Fruit fly (Drosophila melanogaster) whole organism, embryonic: ENCODE results near the gene CG42571.
A peak's percentile ranks its signal among the peaks of the same experiment; 100 is the strongest.

Experiments used
- Bdp1 ChIP-seq: fragments of 200-800 bp; sonication (Bioruptor generic); optimal IDR thresholded peaks from 3 replicates; lab custom pipeline; 2016; ENCODE audit warnings: missing biosample characterization, missing genetic modification characterization
- CG10321 ChIP-seq: fragments of 200-800 bp; sonication (Bioruptor generic); IDR thresholded peaks from 2 replicates; pipeline ENCODE4 v1.3.6; 2022; ENCODE audit warnings: missing biosample characterization, missing genetic modification characterization
- CG10543 ChIP-seq: fragments of 200-800 bp; sonication (Bioruptor generic); optimal IDR thresholded peaks from 3 replicates; lab custom pipeline; 2017; ENCODE audit warnings: missing biosample characterization, mild to moderate bottlenecking, missing genetic modification characterization, moderate library complexity
- CG10654 ChIP-seq: fragments of 200-800 bp; sonication (Bioruptor generic); optimal IDR thresholded peaks from 2 replicates; lab custom pipeline; 2016; ENCODE audit warnings: missing biosample characterization, missing genetic modification characterization
- CG10959 ChIP-seq: fragments of 200-800 bp; sonication (Bioruptor generic); IDR thresholded peaks from 2 replicates; pipeline ENCODE4 v1.3.6; 2022; ENCODE audit warnings: missing biosample characterization, missing genetic modification characterization
- CG10979 ChIP-seq: fragments of 200-800 bp; sonication (Bioruptor generic); optimal IDR thresholded peaks from 2 replicates; lab custom pipeline; 2018; ENCODE audit warnings: missing biosample characterization, mild to moderate bottlenecking, missing genetic modification characterization, moderate library complexity
- CG11085 ChIP-seq: fragments of 200-800 bp; sonication (Bioruptor generic); IDR thresholded peaks from 2 replicates; pipeline ENCODE4 v1.3.6; 2022; ENCODE audit warnings: missing biosample characterization, missing genetic modification characterization
- CG12219 ChIP-seq: fragments of 200-800 bp; sonication (Bioruptor generic); optimal IDR thresholded peaks from 3 replicates; lab custom pipeline; 2018; ENCODE audit warnings: missing biosample characterization, mild to moderate bottlenecking, missing genetic modification characterization
- CG12744 ChIP-seq: fragments of 200-800 bp; sonication (Bioruptor generic); optimal IDR thresholded peaks from 2 replicates; lab custom pipeline; 2016; ENCODE audit warnings: missing biosample characterization, missing genetic modification characterization
- CG13296 ChIP-seq: fragments of 200-800 bp; sonication (Bioruptor generic); optimal IDR thresholded peaks from 3 replicates; lab custom pipeline; 2018; ENCODE audit warnings: missing biosample characterization, mild to moderate bottlenecking, missing genetic modification characterization
- CG15696 ChIP-seq: fragments of 200-800 bp; sonication (Bioruptor generic); optimal IDR thresholded peaks from 2 replicates; lab custom pipeline; 2019; ENCODE audit warnings: missing biosample characterization, mild to moderate bottlenecking, missing genetic modification characterization, moderate library complexity
- CG1647 ChIP-seq: fragments of 200-800 bp; sonication (Bioruptor generic); optimal IDR thresholded peaks from 3 replicates; lab custom pipeline; 2016; ENCODE audit warnings: missing biosample characterization, missing genetic modification characterization
- CG17361 ChIP-seq: fragments of 200-800 bp; sonication (Bioruptor generic); IDR thresholded peaks from 3 replicates; pipeline ENCODE4 v1.3.6; 2022; ENCODE audit warnings: missing biosample characterization, missing genetic modification characterization
- CG2712 ChIP-seq: fragments of 200-800 bp; optimal IDR thresholded peaks from 3 replicates; lab custom pipeline; 2019; ENCODE audit warnings: missing biosample characterization, mild to moderate bottlenecking, missing genetic modification characterization, moderate library complexity
- CG2875 ChIP-seq: fragments of 200-800 bp; sonication (Bioruptor generic); optimal IDR thresholded peaks from 2 replicates; lab custom pipeline; 2017; ENCODE audit warnings: missing biosample characterization, mild to moderate bottlenecking, missing genetic modification characterization, missing genetic modification reagents
- CG30020 ChIP-seq: fragments of 200-800 bp; optimal IDR thresholded peaks from 2 replicates; lab custom pipeline; 2019; ENCODE audit warnings: missing biosample characterization, mild to moderate bottlenecking, missing genetic modification characterization, moderate library complexity
- CG31441 ChIP-seq: fragments of 200-800 bp; sonication (Bioruptor generic); IDR thresholded peaks from 2 replicates; pipeline ENCODE4 v1.3.6; 2022; ENCODE audit warnings: missing biosample characterization, missing genetic modification characterization
- CG6813 ChIP-seq: fragments of 200-800 bp; sonication (Bioruptor generic); optimal IDR thresholded peaks from 2 replicates; lab custom pipeline; 2017; ENCODE audit warnings: missing biosample characterization, missing genetic modification characterization, mild to moderate bottlenecking, moderate library complexity, missing genetic modification reagents
- CG7928 ChIP-seq: fragments of 200-800 bp; sonication (Bioruptor generic); optimal IDR thresholded peaks from 2 replicates; lab custom pipeline; 2017; ENCODE audit warnings: missing biosample characterization, mild to moderate bottlenecking, missing genetic modification characterization
- CG8388 ChIP-seq: fragments of 200-800 bp; sonication (Bioruptor generic); optimal IDR thresholded peaks from 2 replicates; lab custom pipeline; 2019; ENCODE audit warnings: missing biosample characterization, mild to moderate bottlenecking, missing genetic modification characterization, moderate library complexity
- CG9727 ChIP-seq: fragments of 200-800 bp; sonication (Bioruptor generic); optimal IDR thresholded peaks from 3 replicates; lab custom pipeline; 2017; ENCODE audit warnings: missing biosample characterization, mild to moderate bottlenecking, missing genetic modification characterization
- D19A ChIP-seq: fragments of 200-800 bp; optimal IDR thresholded peaks from 3 replicates; lab custom pipeline; 2019; ENCODE audit warnings: missing biosample characterization, mild to moderate bottlenecking, missing genetic modification characterization, moderate library complexity
- Dll ChIP-seq: fragments of 200-800 bp; sonication (Bioruptor generic); IDR thresholded peaks from 4 replicates; pipeline ENCODE4 v1.3.6; 2022; ENCODE audit warnings: missing biosample characterization, missing genetic modification characterization; ENCODE audit not compliant: partially characterized antibody
- H15 ChIP-seq: fragments of 200-800 bp; sonication (Bioruptor generic); IDR thresholded peaks from 3 replicates; pipeline ENCODE4 v1.3.6; 2022; ENCODE audit warnings: missing biosample characterization, missing genetic modification characterization
- Hr3 ChIP-seq: fragments of 200-800 bp; sonication (Bioruptor generic); optimal IDR thresholded peaks from 3 replicates; lab custom pipeline; 2016; ENCODE audit warnings: missing biosample characterization, missing genetic modification characterization
- Mad ChIP-seq: fragments of 200-800 bp; sonication (Bioruptor generic); optimal IDR thresholded peaks from 2 replicates; lab custom pipeline; 2016; ENCODE audit warnings: missing biosample characterization, missing genetic modification characterization
- Nf-YA ChIP-seq: fragments of 200-800 bp; sonication (Bioruptor generic); IDR thresholded peaks from 2 replicates; pipeline ENCODE4 v1.3.6; 2022; ENCODE audit warnings: missing biosample characterization, missing genetic modification characterization
- Scr ChIP-seq: fragments of 200-800 bp; sonication (Bioruptor generic); IDR thresholded peaks from 2 replicates; pipeline ENCODE4 v1.3.6; 2022; ENCODE audit warnings: missing biosample characterization, missing genetic modification characterization; ENCODE audit not compliant: partially characterized antibody
- Trl ChIP-seq, 3 experiments: fragments of >200 bp in 2 of 3; fragments of 200-800 bp in 1 of 3; sonication (Bioruptor generic) in 1 of 3; optimal IDR thresholded peaks; 2 replicates in 1 of 3; 3 replicates in 2 of 3; lab custom pipeline; 2016 to 2017; ENCODE audit warnings: missing biosample characterization in 1 of 3, missing genetic modification characterization in 1 of 3
- ac ChIP-seq: fragments of 200-800 bp; sonication (Bioruptor generic); optimal IDR thresholded peaks from 3 replicates; lab custom pipeline; 2017; ENCODE audit warnings: missing biosample characterization, mild to moderate bottlenecking, missing genetic modification characterization
- aop ChIP-seq: fragments of 200-800 bp; sonication (Bioruptor generic); IDR thresholded peaks from 2 replicates; pipeline ENCODE4 v1.3.6; 2022; ENCODE audit warnings: missing biosample characterization, missing genetic modification characterization
- ase ChIP-seq: fragments of 200-800 bp; sonication (Bioruptor generic); IDR thresholded peaks from 3 replicates; pipeline ENCODE4 v1.3.6; 2022; ENCODE audit warnings: missing biosample characterization, missing genetic modification characterization
- bsh ChIP-seq, 2 experiments: fragments of 200-800 bp; sonication (Bioruptor generic); optimal IDR thresholded peaks; 2 replicates each; lab custom pipeline; 2017 to 2018; ENCODE audit warnings: mild to moderate bottlenecking in 2 of 2, missing biosample characterization in 2 of 2, missing genetic modification characterization in 2 of 2, moderate library complexity in 1 of 2
- cg ChIP-seq: fragments of 200-800 bp; sonication (Bioruptor generic); optimal IDR thresholded peaks from 3 replicates; lab custom pipeline; 2019; ENCODE audit warnings: missing biosample characterization, mild to moderate bottlenecking, missing genetic modification characterization, moderate library complexity
- dmrt11E ChIP-seq: fragments of 200-800 bp; sonication (Bioruptor generic); optimal IDR thresholded peaks from 3 replicates; lab custom pipeline; 2018; ENCODE audit warnings: missing biosample characterization, mild to moderate bottlenecking, missing genetic modification characterization, moderate library complexity
- dpn ChIP-seq, 2 experiments: fragments of 200-800 bp; sonication (Bioruptor generic); optimal IDR thresholded peaks; 3 replicates each; lab custom pipeline; 2016; ENCODE audit warnings: missing biosample characterization in 2 of 2, missing genetic modification characterization in 2 of 2
- gsb-n ChIP-seq: fragments of 200-800 bp; sonication (Bioruptor generic); optimal IDR thresholded peaks from 3 replicates; lab custom pipeline; 2018; ENCODE audit warnings: missing biosample characterization, mild to moderate bottlenecking, missing genetic modification characterization
- kah ChIP-seq: fragments of 200-800 bp; sonication (Bioruptor generic); optimal IDR thresholded peaks from 2 replicates; lab custom pipeline; 2018; ENCODE audit warnings: missing biosample characterization, mild to moderate bottlenecking, missing genetic modification characterization
- lola ChIP-seq, 3 experiments: fragments of >200 bp in 2 of 3; fragments of 200-800 bp in 1 of 3; sonication (Bioruptor generic) in 1 of 3; optimal IDR thresholded peaks; 2 replicates each; lab custom pipeline; 2017 to 2019; ENCODE audit warnings: missing biosample characterization in 3 of 3, missing genetic modification characterization in 3 of 3, mild to moderate bottlenecking in 1 of 3, moderate library complexity in 1 of 3
- luna ChIP-seq: fragments of 200-800 bp; sonication (Bioruptor generic); optimal IDR thresholded peaks from 2 replicates; lab custom pipeline; 2016; ENCODE audit warnings: missing biosample characterization, missing genetic modification characterization
- oc ChIP-seq: fragments of 200-800 bp; sonication (Bioruptor generic); optimal IDR thresholded peaks from 2 replicates; lab custom pipeline; 2018; ENCODE audit warnings: missing biosample characterization, mild to moderate bottlenecking, missing genetic modification characterization, moderate library complexity
- pan ChIP-seq, 4 experiments: fragments of >200 bp in 3 of 4; fragments of 200-800 bp in 1 of 4; sonication (Bioruptor generic) in 1 of 4; optimal IDR thresholded peaks in 3 of 4; IDR thresholded peaks in 1 of 4; 2 replicates each; pipeline versions ENCODE4 v1.3.6 to Lab custom; 2017 to 2022; ENCODE audit warnings: missing biosample characterization in 2 of 4, missing genetic modification characterization in 2 of 4, mixed read lengths in 1 of 4
- phol ChIP-seq: fragments of 200-800 bp; sonication (Bioruptor generic); optimal IDR thresholded peaks from 3 replicates; lab custom pipeline; 2018; ENCODE audit warnings: missing biosample characterization, mild to moderate bottlenecking, missing genetic modification characterization, moderate library complexity
- run ChIP-seq: fragments of 200-800 bp; sonication (Bioruptor generic); optimal IDR thresholded peaks from 3 replicates; lab custom pipeline; 2018; ENCODE audit warnings: missing biosample characterization, mild to moderate bottlenecking, missing genetic modification characterization
- sens ChIP-seq: fragments of 200-800 bp; sonication (Bioruptor generic); peaks from one replicate; lab custom pipeline; 2016; ENCODE audit warnings: missing biosample characterization, missing genetic modification characterization
- sima ChIP-seq: fragments of 200-800 bp; sonication (Bioruptor generic); optimal IDR thresholded peaks from 2 replicates; lab custom pipeline; 2016; ENCODE audit warnings: missing biosample characterization, missing genetic modification characterization
- wek ChIP-seq: fragments of 200-800 bp; sonication (Bioruptor generic); optimal IDR thresholded peaks from 3 replicates; lab custom pipeline; 2018; ENCODE audit warnings: missing biosample characterization, mild to moderate bottlenecking, missing genetic modification characterization, moderate library complexity
- zen ChIP-seq: fragments of 200-800 bp; sonication (Bioruptor generic); optimal IDR thresholded peaks from 3 replicates; lab custom pipeline; 2018; ENCODE audit warnings: missing biosample characterization, mild to moderate bottlenecking, missing genetic modification characterization, moderate library complexity
- zfh1 ChIP-seq: fragments of 200-800 bp; sonication (Bioruptor generic); IDR thresholded peaks from 3 replicates; pipeline ENCODE4 v1.3.6; 2022; ENCODE audit warnings: missing biosample characterization, missing genetic modification characterization

CG42571 gene

dm6 chr3L:15670455-15670854 lies 45.8 kb upstream of the CG42571 start (continued):
- TF ChIP-seq aop (GFP tag; lab: Robert Waterston, UW): no peak
- TF ChIP-seq CG31441 (GFP tag; lab: Robert Waterston, UW): peak; percentile 48
- TF ChIP-seq CG2712 (tag; lab: Kevin White, UChicago): peak; percentile 74
- TF ChIP-seq CG2875: no peak
- TF ChIP-seq pan (optimal IDR thresholded peaks at IDR 0.05; lab: Kevin White, UChicago): no peak
- TF ChIP-seq pan (GFP tag; optimal IDR thresholded peaks at IDR 0.05 in 1 of 2, IDR thresholded peaks at IDR 0.05 in 1 of 2): no peak
- peak; percentile 76 for TF ChIP-seq CG10979
- no peak for TF ChIP-seq sima (GFP tag; lab: Kevin White, UChicago)
- no peak for TF ChIP-seq CG1647 (GFP tag; lab: Kevin White, UChicago)
- no peak for TF ChIP-seq CG10654 (GFP tag; lab: Kevin White, UChicago)
- TF ChIP-seq CG10959 (GFP tag; lab: Robert Waterston, UW): peak; percentile 48; the same call in 1 of the 2 replicates
- no peak for TF ChIP-seq wek
- TF ChIP-seq dmrt11E (tag; lab: Kevin White, UChicago): peak; percentile 86
- peak; percentile 25 for TF ChIP-seq CG6813 (GFP tag; lab: Kevin White, UChicago)
- TF ChIP-seq Scr (GFP tag; lab: Robert Waterston, UW): no peak
- TF ChIP-seq CG10543 (GFP tag; lab: Kevin White, UChicago): no peak
- no peak for TF ChIP-seq CG10321 (GFP tag; lab: Robert Waterston, UW)
- TF ChIP-seq CG15696 (tag; lab: Kevin White, UChicago): peak; percentile 80
- peak; percentile 73 for TF ChIP-seq zen (tag; lab: Kevin White, UChicago)
- peak; percentile 9 for TF ChIP-seq Hr3 (GFP tag; lab: Kevin White, UChicago)
- peak; percentile 19 for TF ChIP-seq gsb-n
- no peak for TF ChIP-seq oc (tag; lab: Kevin White, UChicago)
- peak; percentile 19 for TF ChIP-seq CG8388 (GFP tag; lab: Kevin White, UChicago)
- TF ChIP-seq ase (GFP tag; lab: Robert Waterston, UW): no peak
- no peak for TF ChIP-seq Nf-YA (GFP tag; lab: Robert Waterston, UW)
- TF ChIP-seq CG12219 (GFP tag; lab: Kevin White, UChicago): no peak
- TF ChIP-seq Dll (GFP tag; lab: Robert Waterston, UW): no peak
- TF ChIP-seq Bdp1 (GFP tag; lab: Kevin White, UChicago): no peak
- no peak for TF ChIP-seq kah (GFP tag; lab: Kevin White, UChicago)
- no peak for TF ChIP-seq luna (GFP tag; lab: Kevin White, UChicago)
- TF ChIP-seq phol (tag; lab: Kevin White, UChicago): peak; percentile 48
- no peak for TF ChIP-seq Trl (optimal IDR thresholded peaks at IDR 0.05; lab: Kevin White, UChicago)
- no peak for TF ChIP-seq Trl (GFP tag; optimal IDR thresholded peaks at IDR 0.05; lab: Kevin White, UChicago)
- TF ChIP-seq CG30020: no peak
- no peak for TF ChIP-seq CG12744 (GFP tag; lab: Kevin White, UChicago)
- peak in 1 of 3 experiments; percentile 86 for TF ChIP-seq lola (GFP tag; optimal IDR thresholded peaks at IDR 0.05; lab: Kevin White, UChicago)
- peak; percentile 68 for TF ChIP-seq ac (GFP tag; lab: Kevin White, UChicago)
- TF ChIP-seq Mad: no peak
- no peak for TF ChIP-seq dpn (GFP tag; optimal IDR thresholded peaks at IDR 0.05; lab: Kevin White, UChicago)
- TF ChIP-seq H15 (GFP tag; lab: Robert Waterston, UW): no peak
- no peak for TF ChIP-seq CG13296
- no peak for TF ChIP-seq cg (GFP tag; lab: Kevin White, UChicago)
- no peak for TF ChIP-seq CG7928 (GFP tag; lab: Kevin White, UChicago)
- TF ChIP-seq CG9727 (GFP tag; lab: Kevin White, UChicago): peak; percentile 81
- TF ChIP-seq CG11085: no peak
- no peak for TF ChIP-seq run
- TF ChIP-seq zfh1 (GFP tag; lab: Robert Waterston, UW): 0 out of 3 replicates have a peak, but pooled peaks have one; percentile 12
- TF ChIP-seq D19A (tag; lab: Kevin White, UChicago): peak; percentile 34
- peak; percentile 72 for TF ChIP-seq CG17361 (GFP tag; lab: Robert Waterston, UW)
- peak; percentile 42 for TF ChIP-seq sens (GFP tag; lab: Kevin White, UChicago)
- TF ChIP-seq bsh (GFP tag; optimal IDR thresholded peaks at IDR 0.05; lab: Kevin White, UChicago): peak in 1 of 2 experiments; percentile 18
